Worm (Caenorhabditis elegans): Measurements from ENCODE around the gene C32D5.4.

- TF ChIP-seq dao-5 (tag; optimal IDR thresholded peaks at IDR 0.05) (no peak), him-1 (tag; optimal IDR thresholded peaks at IDR 0.05) (no peak)
Measured at ce11 chrII:6347341-6348118, 24.7 kb upstream of the C32D5.4 start, which contains the start of gene lgg-1.

Measured in whole organism, L4/young adult.